Fruit fly (Drosophila melanogaster) whole organism, embryonic: ENCODE data around the gene CG14111.
A peak's percentile ranks its signal among the peaks of the same experiment; 100 is the strongest.

Experiments used
- Abd-B ChIP-seq: fragments of 200-800 bp; sonication (Bioruptor generic); optimal IDR thresholded peaks from 2 replicates; lab custom pipeline; 2018; ENCODE audit warnings: missing biosample characterization, mild to moderate bottlenecking, missing genetic modification characterization, moderate library complexity
- Asciz ChIP-seq: fragments of 200-800 bp; sonication (Bioruptor generic); optimal IDR thresholded peaks from 2 replicates; lab custom pipeline; 2017; ENCODE audit warnings: missing biosample characterization, mild to moderate bottlenecking, missing genetic modification characterization, missing genetic modification reagents
- B-H2 ChIP-seq: fragments of 200-800 bp; sonication (Bioruptor generic); optimal IDR thresholded peaks from 2 replicates; lab custom pipeline; 2018; ENCODE audit warnings: missing biosample characterization, mild to moderate bottlenecking, missing genetic modification characterization
- Blimp-1 ChIP-seq: fragments of 200-800 bp; sonication (Bioruptor generic); optimal IDR thresholded peaks from 3 replicates; lab custom pipeline; 2018; ENCODE audit warnings: missing biosample characterization, missing genetic modification characterization, mild to moderate bottlenecking, moderate library complexity, missing genetic modification reagents
- CG10267 ChIP-seq: fragments of 200-800 bp; sonication (Bioruptor generic); optimal IDR thresholded peaks from 2 replicates; lab custom pipeline; 2018; ENCODE audit warnings: missing biosample characterization, mild to moderate bottlenecking, missing genetic modification characterization, moderate library complexity
- CG15479 ChIP-seq: fragments of 200-800 bp; sonication (Bioruptor generic); optimal IDR thresholded peaks from 3 replicates; lab custom pipeline; 2019; ENCODE audit warnings: missing biosample characterization, mild to moderate bottlenecking, missing genetic modification characterization, moderate library complexity
- CG1603 ChIP-seq: fragments of 200-800 bp; sonication (Bioruptor generic); optimal IDR thresholded peaks from 2 replicates; lab custom pipeline; 2019; ENCODE audit warnings: missing biosample characterization, mild to moderate bottlenecking, missing genetic modification characterization, moderate library complexity
- CG2199 ChIP-seq: fragments of 200-800 bp; sonication (Bioruptor generic); IDR thresholded peaks from 3 replicates; pipeline ENCODE4 v1.3.6; 2022; ENCODE audit warnings: missing biosample characterization, missing genetic modification characterization
- CG34422 ChIP-seq: fragments of 200-800 bp; sonication (Bioruptor generic); IDR thresholded peaks from 3 replicates; pipeline ENCODE4 v1.3.6; 2022; ENCODE audit warnings: missing biosample characterization, missing genetic modification characterization
- CG7271 ChIP-seq: fragments of 200-800 bp; sonication (Bioruptor generic); optimal IDR thresholded peaks from 2 replicates; lab custom pipeline; 2018; ENCODE audit warnings: missing biosample characterization, mild to moderate bottlenecking, missing genetic modification characterization, moderate library complexity
- CG9215 ChIP-seq: fragments of 200-800 bp; sonication (Bioruptor generic); IDR thresholded peaks from 2 replicates; pipeline ENCODE4 v1.3.6; 2022; ENCODE audit warnings: missing biosample characterization, missing genetic modification characterization
- CG9437 ChIP-seq: fragments of 200-800 bp; sonication (Bioruptor generic); optimal IDR thresholded peaks from 2 replicates; lab custom pipeline; 2018; ENCODE audit warnings: missing biosample characterization, mild to moderate bottlenecking, missing genetic modification characterization
- CG9727 ChIP-seq: fragments of 200-800 bp; sonication (Bioruptor generic); optimal IDR thresholded peaks from 3 replicates; lab custom pipeline; 2017; ENCODE audit warnings: missing biosample characterization, mild to moderate bottlenecking, missing genetic modification characterization
- CG9817 ChIP-seq: fragments of 200-800 bp; sonication (Bioruptor generic); optimal IDR thresholded peaks from 2 replicates; lab custom pipeline; 2018; ENCODE audit warnings: missing biosample characterization, mild to moderate bottlenecking, missing genetic modification characterization, moderate library complexity
- CG9876 ChIP-seq: fragments of 200-800 bp; sonication (Bioruptor generic); optimal IDR thresholded peaks from 2 replicates; lab custom pipeline; 2016; ENCODE audit warnings: missing biosample characterization, missing genetic modification characterization
- CG9932 ChIP-seq: fragments of 200-800 bp; sonication (Bioruptor generic); IDR thresholded peaks from 2 replicates; pipeline ENCODE4 v1.3.6; 2022; ENCODE audit warnings: missing biosample characterization, missing genetic modification characterization
- CoRest ChIP-seq: fragments of 200-800 bp; sonication (Bioruptor generic); optimal IDR thresholded peaks from 3 replicates; lab custom pipeline; 2018; ENCODE audit warnings: missing biosample characterization, mild to moderate bottlenecking, missing genetic modification characterization, moderate library complexity
- Drgx ChIP-seq: fragments of 200-800 bp; sonication (Bioruptor generic); IDR thresholded peaks from 2 replicates; pipeline ENCODE4 v1.3.6; 2022; ENCODE audit warnings: missing biosample characterization, missing genetic modification characterization
- E2f2 ChIP-seq: fragments of 200-800 bp; sonication (Bioruptor generic); IDR thresholded peaks from 2 replicates; pipeline ENCODE4 v1.3.6; 2022; ENCODE audit warnings: missing biosample characterization, missing genetic modification characterization
- Ets65A ChIP-seq: fragments of 200-800 bp; sonication (Bioruptor generic); peaks from one replicate; lab custom pipeline; 2016; ENCODE audit warnings: missing biosample characterization, missing genetic modification characterization
- NFAT ChIP-seq: fragments of 200-800 bp; sonication (Bioruptor generic); IDR thresholded peaks from 2 replicates; pipeline ENCODE4 v1.3.6; 2022; ENCODE audit warnings: missing biosample characterization, missing genetic modification characterization
- Nf-YC ChIP-seq: fragments of 200-800 bp; optimal IDR thresholded peaks from 3 replicates; lab custom pipeline; 2019; ENCODE audit warnings: missing biosample characterization, mild to moderate bottlenecking, missing genetic modification characterization, moderate library complexity
- amos ChIP-seq: fragments of 200-800 bp; sonication (Bioruptor generic); IDR thresholded peaks from 2 replicates; pipeline ENCODE4 v1.3.6; 2022; ENCODE audit warnings: missing biosample characterization, missing genetic modification characterization; ENCODE audit not compliant: partially characterized antibody
- cad ChIP-seq: fragments of >200 bp; optimal IDR thresholded peaks from 2 replicates; lab custom pipeline; 2017; ENCODE audit warnings: missing biosample characterization, missing genetic modification characterization
- croc ChIP-seq: fragments of 200-800 bp; sonication (Bioruptor generic); conservative IDR thresholded peaks from 3 replicates; pipeline ENCODE4 v1.3.6; 2022; ENCODE audit warnings: missing biosample characterization, missing genetic modification characterization
- dmrt11E ChIP-seq: fragments of 200-800 bp; sonication (Bioruptor generic); optimal IDR thresholded peaks from 3 replicates; lab custom pipeline; 2018; ENCODE audit warnings: missing biosample characterization, mild to moderate bottlenecking, missing genetic modification characterization, moderate library complexity
- fd96Cb ChIP-seq: fragments of 200-800 bp; sonication (Bioruptor generic); optimal IDR thresholded peaks from 2 replicates; lab custom pipeline; 2018; ENCODE audit warnings: missing biosample characterization, mild to moderate bottlenecking, missing genetic modification characterization, moderate library complexity
- gfzf ChIP-seq: fragments of 200-800 bp; sonication (Bioruptor generic); optimal IDR thresholded peaks from 2 replicates; lab custom pipeline; 2016; ENCODE audit warnings: missing biosample characterization, mild to moderate bottlenecking, missing genetic modification characterization, moderate library complexity
- grn ChIP-seq: fragments of 200-800 bp; sonication (Bioruptor generic); optimal IDR thresholded peaks from 3 replicates; lab custom pipeline; 2017; ENCODE audit warnings: missing biosample characterization, missing genetic modification characterization
- gro ChIP-seq: fragments of 200-800 bp; sonication (Bioruptor generic); optimal IDR thresholded peaks from 2 replicates; lab custom pipeline; 2016; ENCODE audit warnings: missing biosample characterization, missing genetic modification characterization
- h ChIP-seq: fragments of >200 bp; optimal IDR thresholded peaks from 2 replicates; lab custom pipeline; 2017
- jigr1 ChIP-seq: fragments of 200-800 bp; sonication (Bioruptor generic); IDR thresholded peaks from 3 replicates; pipeline ENCODE4 v1.3.6; 2022; ENCODE audit warnings: missing biosample characterization, missing genetic modification characterization
- repo ChIP-seq: fragments of 200-800 bp; sonication (Bioruptor generic); optimal IDR thresholded peaks from 2 replicates; lab custom pipeline; 2016; ENCODE audit warnings: missing biosample characterization, missing genetic modification characterization
- tll ChIP-seq, 2 experiments: fragments of 200-800 bp in 1 of 2; fragments of >200 bp in 1 of 2; sonication (Bioruptor generic) in 1 of 2; optimal IDR thresholded peaks; 2 replicates each; lab custom pipeline; 2017 to 2019; ENCODE audit warnings: missing biosample characterization in 2 of 2, missing genetic modification characterization in 2 of 2, mild to moderate bottlenecking in 1 of 2, moderate library complexity in 1 of 2
- twi ChIP-seq: fragments of 200-800 bp; optimal IDR thresholded peaks from 2 replicates; lab custom pipeline; 2019; ENCODE audit warnings: missing biosample characterization, mild to moderate bottlenecking, missing genetic modification characterization, moderate library complexity
- unpg ChIP-seq: fragments of 200-800 bp; sonication (Bioruptor generic); optimal IDR thresholded peaks from 3 replicates; lab custom pipeline; 2018; ENCODE audit warnings: missing biosample characterization, mild to moderate bottlenecking, missing genetic modification characterization, moderate library complexity
- vvl ChIP-seq: fragments of 200-800 bp; sonication (Bioruptor generic); IDR thresholded peaks from 2 replicates; pipeline ENCODE4 v1.3.6; 2022; ENCODE audit warnings: missing biosample characterization, missing genetic modification characterization
- zen ChIP-seq: fragments of 200-800 bp; sonication (Bioruptor generic); optimal IDR thresholded peaks from 3 replicates; lab custom pipeline; 2018; ENCODE audit warnings: missing biosample characterization, mild to moderate bottlenecking, missing genetic modification characterization, moderate library complexity

The CG14111 gene

DNA sequence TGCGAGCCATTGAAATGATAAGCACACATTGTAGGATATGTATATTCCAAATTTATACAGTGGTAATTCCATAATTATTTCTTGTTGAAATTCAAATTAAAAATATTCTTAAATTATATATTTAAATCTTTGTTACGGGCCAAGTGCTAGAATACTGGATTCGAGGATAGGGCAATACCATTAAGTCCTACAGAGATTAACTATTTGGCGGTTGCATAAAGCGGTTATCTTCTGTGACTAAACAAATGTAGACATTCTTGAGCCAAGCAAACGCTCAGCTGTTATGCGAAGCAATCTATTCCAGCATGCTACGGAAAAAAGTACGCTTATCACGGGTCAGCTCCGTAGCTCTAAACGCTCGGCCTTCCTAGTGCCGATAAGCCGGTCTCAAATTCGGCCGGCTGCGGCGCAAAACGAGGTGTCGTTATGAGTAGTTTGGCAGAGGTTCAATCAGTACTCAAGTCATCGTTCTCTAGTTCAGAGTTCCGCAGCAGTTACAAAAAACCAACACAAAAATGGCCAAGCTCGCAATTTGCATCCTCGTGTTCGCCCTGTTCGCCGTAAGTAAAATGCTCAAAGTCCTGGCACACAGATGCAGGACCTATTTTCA, 21.6 kb upstream of the CG14111 start, which contains the start of gene Nplp2 (continued):
- TF ChIP-seq croc (GFP tag; lab: Robert Waterston, UW) (0 out of 3 replicates have a peak, but pooled peaks have one; percentile 22), CG9215 (GFP tag; lab: Robert Waterston, UW) (peak; percentile 59; the same call in 1 of the 2 replicates), h (lab: Kevin White, UChicago) (no peak), fd96Cb (peak; percentile 9)

DNA sequence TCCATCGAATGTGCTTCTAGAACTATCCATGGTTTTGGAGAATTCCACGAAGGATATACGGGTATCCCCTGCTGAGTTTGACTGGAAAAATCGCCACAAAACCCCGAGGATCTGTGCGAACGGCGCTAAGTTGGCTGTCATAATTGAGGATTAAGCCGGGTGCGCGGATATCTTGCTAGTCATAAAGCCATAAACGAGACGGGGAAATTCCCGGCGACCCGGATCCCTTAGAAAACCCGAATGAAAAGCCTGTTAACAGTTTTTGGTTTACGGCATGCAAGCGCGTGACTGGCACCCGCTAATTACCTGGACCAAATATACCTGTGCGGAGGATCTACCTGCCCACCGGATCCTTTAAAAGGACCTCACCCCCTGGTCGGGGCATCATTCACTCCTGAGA, 445 bp downstream of the CG14111 start, which contains the start of gene SNCF:
Gene SNCF (plus strand): TSS at position 382 of the 400 bp plus-strand sequence.
- TF ChIP-seq grn (GFP tag; lab: Kevin White, UChicago) (no peak), cad (GFP tag; lab: Kevin White, UChicago) (peak; percentile 99), CG15479 (GFP tag; lab: Kevin White, UChicago) (peak; percentile 49), zen (tag; lab: Kevin White, UChicago) (peak; percentile 98), unpg (no peak), tll (GFP tag; optimal IDR thresholded peaks at IDR 0.05; lab: Kevin White, UChicago) (peak in 1 of 2 experiments; percentile 87), CG7271 (tag; lab: Kevin White, UChicago) (peak; percentile 70), twi (peak; percentile 54)

DNA sequence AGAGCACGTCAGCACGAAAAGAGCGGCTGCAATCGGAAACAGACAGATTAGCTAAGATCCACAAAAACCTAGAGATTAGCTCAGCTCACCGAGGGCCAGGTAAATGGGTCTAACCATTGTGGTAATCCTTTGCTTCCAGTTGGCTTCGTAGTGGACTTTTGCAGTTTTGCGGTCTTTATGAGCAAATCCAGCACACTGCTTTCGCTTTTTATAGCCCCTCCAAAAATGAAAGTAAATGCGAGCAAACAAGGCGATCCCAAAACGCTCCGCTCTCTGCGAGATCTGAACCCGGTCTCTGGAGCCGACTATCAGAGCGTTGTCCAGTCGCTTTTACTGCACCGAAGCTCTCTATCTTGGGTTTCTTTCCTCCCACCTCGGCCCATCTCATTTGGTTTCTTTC, 3.4 kb downstream of the CG14111 start, which contains the start of gene CG14107:
Gene CG14107 (minus strand): TSS at position 187 of the 400 bp plus-strand sequence.
- peak; percentile 98 for TF ChIP-seq Blimp-1 (GFP tag; lab: Kevin White, UChicago)
- TF ChIP-seq Ets65A (GFP tag; lab: Kevin White, UChicago) = peak; percentile 26
- TF ChIP-seq CG9727 (GFP tag; lab: Kevin White, UChicago) = no peak

DNA sequence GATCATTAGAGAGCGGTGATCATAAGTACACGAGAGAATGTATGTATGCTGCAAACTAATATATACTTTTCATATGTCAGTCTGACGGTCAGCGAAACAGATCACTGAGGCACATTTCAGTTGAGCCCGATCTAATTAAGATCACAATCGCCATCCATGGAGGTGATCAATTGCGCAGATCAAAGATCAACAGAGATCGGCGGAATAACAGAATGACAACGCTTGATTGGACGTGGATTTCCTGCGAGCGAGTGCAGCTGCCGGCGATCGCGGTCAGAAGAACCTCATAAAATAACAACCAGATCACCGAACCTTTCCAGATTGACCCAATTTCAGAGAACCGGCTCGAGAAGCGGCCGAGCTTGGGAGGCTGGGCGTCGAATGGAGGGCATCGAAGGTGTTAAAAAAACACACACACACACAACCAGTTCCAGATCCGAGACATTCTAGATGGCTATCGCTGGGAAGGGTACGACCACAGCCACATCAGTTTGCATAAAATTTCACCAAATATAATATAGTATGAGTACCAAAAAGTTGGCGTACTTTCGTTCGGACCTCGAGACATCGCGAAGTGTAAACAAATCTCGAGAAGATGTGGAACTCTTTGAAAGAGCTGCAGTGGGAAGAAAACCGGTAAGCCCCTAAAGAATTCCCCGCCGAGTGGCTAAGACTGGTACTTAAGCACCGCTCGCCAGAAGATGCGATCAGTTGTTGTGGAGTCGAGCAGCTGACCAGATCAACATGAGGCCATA, 4.5 kb downstream of the CG14111 start, which contains the start of gene ImpL1:
Gene ImpL1 (plus strand): TSS at position 705 of the 755 bp plus-strand sequence.
- TF ChIP-seq Asciz (GFP tag; lab: Kevin White, UChicago) = no peak
- peak; percentile 36 for TF ChIP-seq Ets65A (GFP tag; lab: Kevin White, UChicago)

DNA sequence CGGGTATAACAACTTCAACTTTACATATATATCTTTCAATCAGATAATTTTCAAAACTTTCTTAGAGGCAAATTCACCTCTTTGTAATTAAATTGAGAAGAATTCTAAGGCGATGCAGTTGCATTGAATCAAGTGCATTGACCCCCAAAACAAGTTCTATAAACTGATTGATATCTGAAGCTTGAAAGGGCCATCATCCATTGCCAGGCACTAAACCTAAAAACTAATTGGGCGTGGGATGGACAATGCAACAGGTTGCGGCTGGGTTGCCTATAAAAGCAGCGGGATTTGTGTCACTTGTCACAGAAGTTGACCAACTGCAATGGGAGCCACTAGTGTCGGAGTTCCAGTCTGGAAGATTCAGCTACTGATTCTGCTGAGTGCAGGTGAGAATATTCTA, 6.7 kb downstream of the CG14111 start, which contains the start of gene CG14110:
Gene CG14110 (plus strand): TSS at position 301 of the 400 bp plus-strand sequence.
- TF ChIP-seq dmrt11E (tag; lab: Kevin White, UChicago) (no peak), CG9876 (GFP tag; lab: Kevin White, UChicago) (no peak), gro (GFP tag; lab: Kevin White, UChicago) (no peak), CG2199 (GFP tag; lab: Robert Waterston, UW) (no peak), repo (GFP tag; lab: Kevin White, UChicago) (no peak)

DNA sequence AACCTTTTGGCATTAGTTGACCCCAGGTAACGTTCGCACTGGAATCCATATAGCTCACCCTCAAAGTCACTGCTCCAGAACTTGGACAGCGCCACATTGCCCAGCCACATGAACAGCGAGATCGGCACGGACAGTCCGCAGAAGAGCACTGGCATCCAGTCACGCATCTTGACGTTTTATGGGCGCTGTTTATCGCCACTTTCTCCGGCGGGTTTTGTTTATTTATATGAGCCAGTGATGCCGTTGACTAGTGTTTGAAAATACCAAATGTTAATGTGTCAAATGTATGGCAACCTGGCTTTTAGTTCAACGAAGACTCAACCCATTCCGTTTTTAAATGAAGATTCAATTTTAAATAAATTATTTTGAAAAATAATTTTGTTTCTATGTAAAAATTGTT, 9.9 kb downstream of the CG14111 start, which contains the start of gene CG10171:
Gene CG10171 (minus strand): TSS at position 300 of the 400 bp plus-strand sequence.
- TF ChIP-seq E2f2 (GFP tag; lab: Robert Waterston, UW) (peak; percentile 80), CG1603 (tag; lab: Kevin White, UChicago) (peak; percentile 49), jigr1 (GFP tag; lab: Robert Waterston, UW) (peak; percentile 49; the same call in 1 of the 3 replicates), B-H2 (GFP tag; lab: Kevin White, UChicago) (no peak), CG9817 (no peak), CG9437 (GFP tag; lab: Kevin White, UChicago) (no peak), CG10267 (tag; lab: Kevin White, UChicago) (peak; percentile 90), Nf-YC (peak; percentile 0), Blimp-1 (GFP tag; lab: Kevin White, UChicago) (peak; percentile 50), CG34422 (GFP tag; lab: Robert Waterston, UW) (peak; percentile 45; the same call in 1 of the 3 replicates), amos (GFP tag; lab: Robert Waterston, UW) (peak; percentile 35; the same call in 1 of the 2 replicates), NFAT (GFP tag; lab: Robert Waterston, UW) (peak; percentile 11; the same call in 1 of the 2 replicates), CG9932 (GFP tag; lab: Robert Waterston, UW) (peak; percentile 45), gfzf (GFP tag; lab: Kevin White, UChicago) (peak; percentile 20), CoRest (tag; lab: Kevin White, UChicago) (peak; percentile 27), Abd-B (peak; percentile 50), Drgx (no peak), vvl (GFP tag; lab: Robert Waterston, UW) (peak; percentile 53)
